Worm (Caenorhabditis elegans) whole organism, midembryonic: ENCODE results near the gene rab-14.

Experiments used
- T22C8.4 ChIP-seq: fragments of 200-800 bp; sonication (Bioruptor generic); IDR thresholded peaks from 2 replicates; pipeline ENCODE4 v1.3.6; 2022; ENCODE audit warnings: missing genetic modification characterization, missing compliant biosample characterization
- cog-1 ChIP-seq: sonication (generic microtip); optimal IDR thresholded peaks from 2 replicates; lab custom pipeline; 2016; ENCODE audit warnings: missing genetic modification characterization, missing compliant biosample characterization
- flt-1 ChIP-seq: fragments of 200-800 bp; sonication (Bioruptor generic); IDR thresholded peaks from 2 replicates; pipeline ENCODE4 v1.3.6; 2022; ENCODE audit warnings: missing genetic modification characterization, missing compliant biosample characterization
- klf-2 ChIP-seq: fragments of 200-800 bp; sonication (Bioruptor generic); conservative IDR thresholded peaks from 2 replicates; pipeline ENCODE4 v1.3.6; 2022; ENCODE audit warnings: missing genetic modification reagents, missing genetic modification characterization, missing compliant biosample characterization
- med-1 ChIP-seq: sonication (generic microtip); optimal IDR thresholded peaks from 2 replicates; lab custom pipeline; 2017; ENCODE audit warnings: missing genetic modification characterization, mild to moderate bottlenecking, missing compliant biosample characterization, antibody characterized with exemption, missing genetic modification reagents; ENCODE audit not compliant: insufficient read depth
- ref-1 ChIP-seq: fragments of 200-800 bp; sonication (Bioruptor generic); conservative IDR thresholded peaks from 2 replicates; pipeline ENCODE4 v1.3.6; 2022; ENCODE audit warnings: missing genetic modification reagents, missing genetic modification characterization, missing compliant biosample characterization
- tab-1 ChIP-seq: fragments of 200-800 bp; sonication (Bioruptor generic); IDR thresholded peaks from 2 replicates; pipeline ENCODE4 v1.3.6; 2022; ENCODE audit warnings: missing genetic modification characterization, missing compliant biosample characterization
- ztf-23 ChIP-seq: fragments of 200-800 bp; sonication (Bioruptor generic); IDR thresholded peaks from 2 replicates; pipeline ENCODE4 v1.3.6; 2022; ENCODE audit warnings: missing genetic modification reagents, missing genetic modification characterization, missing compliant biosample characterization
- ztf-29 ChIP-seq: fragments of 200-800 bp; sonication (Bioruptor generic); IDR thresholded peaks from 2 replicates; pipeline ENCODE4 v1.3.6; 2022; ENCODE audit warnings: missing genetic modification reagents, missing genetic modification characterization, missing compliant biosample characterization

- TF ChIP-seq ref-1 (GFP tag; lab: Robert Waterston, UW) (no peak), cog-1 (tag; lab: Kevin White, UChicago) (no peak), ztf-29 (GFP tag; lab: Robert Waterston, UW) (no peak), ztf-23 (GFP tag; lab: Robert Waterston, UW) (no peak), med-1 (GFP tag; lab: Kevin White, UChicago) (no peak), tab-1 (GFP tag; lab: Robert Waterston, UW) (no peak), flt-1 (GFP tag; lab: Robert Waterston, UW) (no peak), T22C8.4 (no peak), klf-2 (GFP tag; lab: Robert Waterston, UW) (no peak)
Observed at ce11 chrX:15564338-15564737, 42.1 kb downstream of the rab-14 start.
